Worm (Caenorhabditis elegans) whole organism, dauer: Measurements from ENCODE around the gene rpn-5.

Experiments
- unc-62 ChIP-seq: sonication (generic microtip); optimal IDR thresholded peaks from 2 replicates; lab custom pipeline; 2017; ENCODE audit warnings: missing biosample characterization, missing genetic modification reagents, missing genetic modification characterization

Gene rpn-5

ce11 chrII:4673242-4673641 lies 25.0 kb downstream of the rpn-5 start:
- TF ChIP-seq unc-62 = no peak

DNA sequence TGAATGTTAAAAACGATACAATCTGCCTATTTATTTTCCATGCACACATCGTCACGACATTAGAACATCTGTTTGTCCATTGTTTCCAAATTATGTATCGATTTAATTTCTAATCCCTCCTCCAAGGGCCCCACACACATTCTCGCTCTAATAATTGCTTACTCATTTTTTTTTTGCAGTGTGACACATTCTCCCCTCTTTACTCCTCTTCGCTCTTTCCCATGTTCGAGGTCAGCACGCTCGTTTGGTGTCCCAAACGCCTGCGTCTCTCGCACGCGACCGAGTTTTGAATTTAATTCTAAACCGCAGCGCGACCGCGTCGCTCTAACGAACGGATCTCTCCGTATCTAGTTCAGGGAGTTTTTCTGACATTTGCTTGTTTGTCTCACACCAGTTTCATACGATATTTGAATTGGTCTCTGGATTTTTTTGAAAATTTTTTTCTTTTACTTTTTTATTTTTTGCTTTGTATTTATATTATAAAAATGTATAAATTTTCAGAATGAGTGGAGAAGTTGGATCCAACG lies 25.6 kb downstream of the rpn-5 start, which contains the start of the genes clec-140 and hmg-11:
Gene clec-140 (plus strand): TSS at position 477 of the 527 bp plus-strand sequence.
Gene hmg-11 (plus strand): TSS at position 502 of the 527 bp plus-strand sequence.
- TF ChIP-seq unc-62 = no peak

ce11 chrII:4671692-4672091 lies 26.5 kb downstream of the rpn-5 start, which contains the start of gene T05A7.6:
TSS of gene T05A7.6 (minus strand) at chrII:4671792.
- no peak for TF ChIP-seq unc-62

DNA sequence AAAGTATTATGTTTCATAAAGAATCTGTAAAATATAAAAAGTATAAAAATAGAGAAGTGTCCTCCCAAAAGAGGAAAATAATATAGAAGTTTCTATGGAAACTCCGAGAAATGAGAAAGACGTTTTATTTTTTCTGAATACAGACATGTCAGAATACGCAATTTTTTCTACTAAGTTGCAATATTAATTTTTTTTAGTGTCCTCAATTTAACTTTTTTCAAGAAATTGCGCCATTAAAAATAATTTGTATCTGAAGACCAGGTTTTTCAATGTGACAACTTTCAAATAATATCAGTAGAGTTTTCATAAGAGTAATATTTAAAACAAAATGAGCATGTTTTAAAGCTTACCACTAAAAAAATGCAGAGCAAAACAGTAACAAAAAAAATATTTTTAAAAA lies 30.7 kb downstream of the rpn-5 start, which contains the start of gene fut-5:
Gene fut-5 (minus strand): TSS at position 101 of the 400 bp plus-strand sequence.
- no peak for TF ChIP-seq unc-62

ce11 chrII:4665359-4665758 lies 32.9 kb downstream of the rpn-5 start, which contains the start of gene T05A7.11:
TSS of gene T05A7.11 (minus strand) at chrII:4665459.
- TF ChIP-seq unc-62 = no peak

ce11 chrII:4663186-4663585 lies 35.0 kb downstream of the rpn-5 start, which contains the start of gene T05A7.12:
TSS of gene T05A7.12 (minus strand) at chrII:4663286.
- TF ChIP-seq unc-62 = no peak

ce11 chrII:4661278-4661677 lies 36.9 kb downstream of the rpn-5 start, which contains the start of gene T05A7.13:
TSS of gene T05A7.13 (minus strand) at chrII:4661378.
- TF ChIP-seq unc-62 = no peak

ce11 chrII:4658245-4658644 lies 40.0 kb downstream of the rpn-5 start:
- no peak for TF ChIP-seq unc-62

- TF ChIP-seq unc-62 = no peak
Measured at ce11 chrII:4657370-4657769, 40.9 kb downstream of the rpn-5 start.

- no peak for TF ChIP-seq unc-62
Measured at ce11 chrII:4655834-4656233, 42.4 kb downstream of the rpn-5 start, which contains the start of gene fut-6. TSS of gene fut-6 (minus strand) at chrII:4655934.

- TF ChIP-seq unc-62 = no peak
Measured at ce11 chrII:4650072-4650471, 48.2 kb downstream of the rpn-5 start.

DNA sequence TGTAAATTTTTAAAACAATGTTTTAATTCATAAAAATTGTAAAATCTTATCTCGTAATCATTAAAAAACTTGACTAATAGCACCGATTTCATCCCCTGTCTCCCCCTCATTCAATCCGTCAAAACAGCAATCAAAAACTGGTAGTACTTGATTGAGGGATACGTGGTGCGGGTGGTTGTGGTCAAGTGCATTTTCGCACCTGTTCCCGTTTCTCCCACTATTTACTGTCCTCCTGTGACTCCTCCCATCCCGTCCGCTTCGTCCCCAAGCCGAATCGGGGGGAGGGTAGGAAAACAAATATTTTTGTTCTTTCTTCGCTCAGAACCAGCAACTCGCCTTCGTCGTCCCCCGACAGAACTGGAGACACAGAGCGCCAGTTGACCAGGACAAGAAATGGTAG lies 49.4 kb downstream of the rpn-5 start, which contains the start of gene lgc-27:
Gene lgc-27 (plus strand): TSS at position 301 of the 400 bp plus-strand sequence.
- TF ChIP-seq unc-62 = no peak
